Fruit fly (Drosophila melanogaster) whole organism, embryonic: ENCODE data around the gene RpS25.

Source experiments
- Aef1 ChIP-seq: fragments of 200-800 bp; sonication (Bioruptor generic); IDR thresholded peaks from 3 replicates; pipeline ENCODE4 v1.3.6; 2022; ENCODE audit warnings: missing biosample characterization, missing genetic modification characterization
- Asciz ChIP-seq: fragments of 200-800 bp; sonication (Bioruptor generic); optimal IDR thresholded peaks from 2 replicates; lab custom pipeline; 2017; ENCODE audit warnings: missing biosample characterization, mild to moderate bottlenecking, missing genetic modification characterization, missing genetic modification reagents
- B-H2 ChIP-seq: fragments of 200-800 bp; sonication (Bioruptor generic); optimal IDR thresholded peaks from 2 replicates; lab custom pipeline; 2018; ENCODE audit warnings: missing biosample characterization, mild to moderate bottlenecking, missing genetic modification characterization
- Bdp1 ChIP-seq: fragments of 200-800 bp; sonication (Bioruptor generic); optimal IDR thresholded peaks from 3 replicates; lab custom pipeline; 2016; ENCODE audit warnings: missing biosample characterization, missing genetic modification characterization
- CG10431 ChIP-seq: fragments of 200-800 bp; sonication (Bioruptor generic); optimal IDR thresholded peaks from 3 replicates; lab custom pipeline; 2018; ENCODE audit warnings: missing biosample characterization, mild to moderate bottlenecking, missing genetic modification characterization
- CG1233 ChIP-seq: fragments of 200-800 bp; sonication (Bioruptor generic); optimal IDR thresholded peaks from 4 replicates; lab custom pipeline; 2018; ENCODE audit warnings: missing biosample characterization, mild to moderate bottlenecking, missing genetic modification characterization
- CG14050 ChIP-seq: fragments of 200-800 bp; sonication (Bioruptor generic); IDR thresholded peaks from 3 replicates; pipeline ENCODE4 v1.3.6; 2022; ENCODE audit warnings: missing biosample characterization, missing genetic modification characterization
- CG14667 ChIP-seq: fragments of 200-800 bp; sonication (Bioruptor generic); IDR thresholded peaks from 2 replicates; pipeline ENCODE4 v1.3.6; 2022; ENCODE audit warnings: missing biosample characterization, missing genetic modification characterization
- CG14860 ChIP-seq: fragments of 200-800 bp; sonication (Bioruptor generic); IDR thresholded peaks from 3 replicates; pipeline ENCODE4 v1.3.6; 2022; ENCODE audit warnings: missing biosample characterization, missing genetic modification characterization; ENCODE audit not compliant: partially characterized antibody
- CG17359 ChIP-seq: fragments of 200-800 bp; sonication (Bioruptor generic); optimal IDR thresholded peaks from 3 replicates; lab custom pipeline; 2018; ENCODE audit warnings: missing biosample characterization, mild to moderate bottlenecking, missing genetic modification characterization, moderate library complexity
- CG17568 ChIP-seq: fragments of 200-800 bp; sonication (Bioruptor generic); optimal IDR thresholded peaks from 2 replicates; lab custom pipeline; 2018; ENCODE audit warnings: missing biosample characterization, mild to moderate bottlenecking, missing genetic modification characterization, moderate library complexity
- CG18619 ChIP-seq: fragments of 200-800 bp; sonication (Bioruptor generic); optimal IDR thresholded peaks from 3 replicates; lab custom pipeline; 2017; ENCODE audit warnings: missing biosample characterization, mild to moderate bottlenecking, missing genetic modification characterization
- CG2202 ChIP-seq: fragments of 200-800 bp; sonication (Bioruptor generic); optimal IDR thresholded peaks from 2 replicates; lab custom pipeline; 2018; ENCODE audit warnings: missing biosample characterization, mild to moderate bottlenecking, missing genetic modification characterization
- CG2875 ChIP-seq: fragments of 200-800 bp; sonication (Bioruptor generic); optimal IDR thresholded peaks from 2 replicates; lab custom pipeline; 2017; ENCODE audit warnings: missing biosample characterization, mild to moderate bottlenecking, missing genetic modification characterization, missing genetic modification reagents
- CG33213 ChIP-seq: fragments of 200-800 bp; sonication (Bioruptor generic); optimal IDR thresholded peaks from 3 replicates; lab custom pipeline; 2016; ENCODE audit warnings: missing biosample characterization, missing genetic modification characterization
- CG3407 ChIP-seq: fragments of 200-800 bp; sonication (Bioruptor generic); optimal IDR thresholded peaks from 2 replicates; lab custom pipeline; 2018; ENCODE audit warnings: missing biosample characterization, mild to moderate bottlenecking, missing genetic modification characterization
- CG6683 ChIP-seq: fragments of 200-800 bp; sonication (Bioruptor generic); optimal IDR thresholded peaks from 2 replicates; lab custom pipeline; 2017; ENCODE audit warnings: missing biosample characterization, mild to moderate bottlenecking, missing genetic modification characterization, missing genetic modification reagents
- CG6689 ChIP-seq: fragments of 200-800 bp; sonication (Bioruptor generic); IDR thresholded peaks from 2 replicates; pipeline ENCODE4 v1.3.6; 2022; ENCODE audit warnings: missing biosample characterization, missing genetic modification characterization
- CG9437 ChIP-seq: fragments of 200-800 bp; sonication (Bioruptor generic); optimal IDR thresholded peaks from 2 replicates; lab custom pipeline; 2018; ENCODE audit warnings: missing biosample characterization, mild to moderate bottlenecking, missing genetic modification characterization
- Eip74EF ChIP-seq, 2 experiments: fragments of 200-800 bp in 1 of 2; fragments of >200 bp in 1 of 2; sonication (Bioruptor generic) in 1 of 2; optimal IDR thresholded peaks; 2 replicates each; lab custom pipeline; 2017 to 2019; ENCODE audit warnings: missing biosample characterization in 2 of 2, missing genetic modification characterization in 2 of 2, mild to moderate bottlenecking in 1 of 2, moderate library complexity in 1 of 2
- Elba2 ChIP-seq: fragments of 200-800 bp; sonication (Bioruptor generic); optimal IDR thresholded peaks from 3 replicates; lab custom pipeline; 2016; ENCODE audit warnings: missing biosample characterization, missing genetic modification characterization
- Fer1 ChIP-seq: fragments of 200-800 bp; sonication (Bioruptor generic); optimal IDR thresholded peaks from 2 replicates; lab custom pipeline; 2017; ENCODE audit warnings: missing biosample characterization, mild to moderate bottlenecking, missing genetic modification characterization
- Gug ChIP-seq: fragments of 200-800 bp; sonication (Bioruptor generic); IDR thresholded peaks from 4 replicates; pipeline ENCODE4 v1.3.6; 2022; ENCODE audit warnings: missing biosample characterization, missing genetic modification characterization
- HLH3B ChIP-seq: fragments of 200-800 bp; sonication (Bioruptor generic); IDR thresholded peaks from 2 replicates; pipeline ENCODE4 v1.3.6; 2022; ENCODE audit warnings: missing biosample characterization, missing genetic modification characterization
- Hr39 ChIP-seq: fragments of >200 bp; optimal IDR thresholded peaks from 2 replicates; lab custom pipeline; 2017
- Lpt ChIP-seq: fragments of >200 bp; optimal IDR thresholded peaks from 2 replicates; lab custom pipeline; 2018; ENCODE audit warnings: missing biosample characterization, missing genetic modification characterization
- Nf-YC ChIP-seq: fragments of 200-800 bp; optimal IDR thresholded peaks from 3 replicates; lab custom pipeline; 2019; ENCODE audit warnings: missing biosample characterization, mild to moderate bottlenecking, missing genetic modification characterization, moderate library complexity
- Pdp1 ChIP-seq, 2 experiments: fragments of 200-800 bp; sonication (Bioruptor generic); optimal IDR thresholded peaks; 3 replicates each; lab custom pipeline; 2016; ENCODE audit warnings: missing biosample characterization in 2 of 2, missing genetic modification characterization in 2 of 2, mild to moderate bottlenecking in 1 of 2, moderate library complexity in 1 of 2
- Rfx ChIP-seq: fragments of 200-800 bp; sonication (Bioruptor generic); IDR thresholded peaks from 2 replicates; pipeline ENCODE4 v1.3.6; 2022; ENCODE audit warnings: missing biosample characterization, missing genetic modification characterization
- Sin3A ChIP-seq: fragments of >200 bp; optimal IDR thresholded peaks from 2 replicates; lab custom pipeline; 2018
- TFAM ChIP-seq: fragments of 200-800 bp; sonication (Bioruptor generic); optimal IDR thresholded peaks from 2 replicates; lab custom pipeline; 2017; ENCODE audit warnings: missing biosample characterization, missing genetic modification characterization, inconsistent platforms
- ab ChIP-seq: fragments of 200-800 bp; sonication (Bioruptor generic); optimal IDR thresholded peaks from 2 replicates; lab custom pipeline; 2016; ENCODE audit warnings: missing biosample characterization, missing genetic modification characterization
- abd-A ChIP-seq: fragments of 200-800 bp; sonication (Bioruptor generic); optimal IDR thresholded peaks from 3 replicates; lab custom pipeline; 2019; ENCODE audit warnings: missing biosample characterization, mild to moderate bottlenecking, missing genetic modification characterization, moderate library complexity
- bowl ChIP-seq: fragments of 200-800 bp; sonication (Bioruptor generic); IDR thresholded peaks from 2 replicates; pipeline ENCODE4 v1.3.6; 2022; ENCODE audit warnings: missing biosample characterization, missing genetic modification characterization
- chn ChIP-seq: fragments of 200-800 bp; sonication (Bioruptor generic); optimal IDR thresholded peaks from 2 replicates; lab custom pipeline; 2016; ENCODE audit warnings: missing biosample characterization, missing genetic modification characterization
- crp ChIP-seq, 2 experiments: fragments of 200-800 bp; sonication (Bioruptor generic); optimal IDR thresholded peaks; 2 replicates in 1 of 2; 3 replicates in 1 of 2; lab custom pipeline; 2017; ENCODE audit warnings: missing biosample characterization in 2 of 2, missing genetic modification characterization in 2 of 2, mild to moderate bottlenecking in 1 of 2, moderate library complexity in 1 of 2
- dati ChIP-seq: fragments of 200-800 bp; sonication (Bioruptor generic); IDR thresholded peaks from 2 replicates; pipeline ENCODE4 v1.3.6; 2022; ENCODE audit warnings: missing biosample characterization, missing genetic modification characterization
- inv ChIP-seq: fragments of 200-800 bp; sonication (Bioruptor generic); IDR thresholded peaks from 2 replicates; pipeline ENCODE4 v1.3.6; 2022; ENCODE audit warnings: missing biosample characterization, missing genetic modification characterization; ENCODE audit not compliant: partially characterized antibody
- kah ChIP-seq: fragments of 200-800 bp; sonication (Bioruptor generic); optimal IDR thresholded peaks from 2 replicates; lab custom pipeline; 2018; ENCODE audit warnings: missing biosample characterization, mild to moderate bottlenecking, missing genetic modification characterization
- klu ChIP-seq: fragments of 200-800 bp; sonication (Bioruptor generic); IDR thresholded peaks from 2 replicates; pipeline ENCODE4 v1.3.6; 2022; ENCODE audit warnings: missing biosample characterization, missing genetic modification characterization
- p53 ChIP-seq: fragments of 200-800 bp; sonication (Bioruptor generic); optimal IDR thresholded peaks from 2 replicates; lab custom pipeline; 2016; ENCODE audit warnings: missing biosample characterization, missing genetic modification characterization
- pzg ChIP-seq: fragments of 200-800 bp; sonication (Bioruptor generic); optimal IDR thresholded peaks from 3 replicates; lab custom pipeline; 2018; ENCODE audit warnings: missing biosample characterization, mild to moderate bottlenecking, missing genetic modification characterization, moderate library complexity
- schlank ChIP-seq: fragments of 200-800 bp; sonication (Bioruptor generic); optimal IDR thresholded peaks from 2 replicates; lab custom pipeline; 2018; ENCODE audit warnings: missing biosample characterization, mild to moderate bottlenecking, missing genetic modification characterization
- sd ChIP-seq: fragments of 200-800 bp; sonication (Bioruptor generic); optimal IDR thresholded peaks from 3 replicates; lab custom pipeline; 2018; ENCODE audit warnings: missing biosample characterization, mild to moderate bottlenecking, missing genetic modification characterization, moderate library complexity
- seq ChIP-seq: fragments of 200-800 bp; sonication (Bioruptor generic); IDR thresholded peaks from 2 replicates; pipeline ENCODE4 v1.3.6; 2022; ENCODE audit warnings: missing biosample characterization, missing genetic modification characterization
- shn ChIP-seq: fragments of 200-800 bp; sonication (Bioruptor generic); optimal IDR thresholded peaks from 3 replicates; lab custom pipeline; 2016; ENCODE audit warnings: missing biosample characterization, missing genetic modification characterization
- sisA ChIP-seq: fragments of 200-800 bp; sonication (Bioruptor generic); IDR thresholded peaks from 2 replicates; pipeline ENCODE4 v1.3.6; 2022; ENCODE audit warnings: missing biosample characterization, missing genetic modification characterization
- so ChIP-seq: fragments of 200-800 bp; sonication (Bioruptor generic); IDR thresholded peaks from 3 replicates; pipeline ENCODE4 v1.3.6; 2022; ENCODE audit warnings: missing biosample characterization, missing genetic modification characterization
- sob ChIP-seq: fragments of 200-800 bp; sonication (Bioruptor generic); IDR thresholded peaks from 2 replicates; pipeline ENCODE4 v1.3.6; 2022; ENCODE audit warnings: missing biosample characterization, missing genetic modification characterization
- sug ChIP-seq: fragments of 200-800 bp; optimal IDR thresholded peaks from 2 replicates; lab custom pipeline; 2019; ENCODE audit warnings: missing biosample characterization, mild to moderate bottlenecking, missing genetic modification characterization, moderate library complexity

RpS25 gene

DNA sequence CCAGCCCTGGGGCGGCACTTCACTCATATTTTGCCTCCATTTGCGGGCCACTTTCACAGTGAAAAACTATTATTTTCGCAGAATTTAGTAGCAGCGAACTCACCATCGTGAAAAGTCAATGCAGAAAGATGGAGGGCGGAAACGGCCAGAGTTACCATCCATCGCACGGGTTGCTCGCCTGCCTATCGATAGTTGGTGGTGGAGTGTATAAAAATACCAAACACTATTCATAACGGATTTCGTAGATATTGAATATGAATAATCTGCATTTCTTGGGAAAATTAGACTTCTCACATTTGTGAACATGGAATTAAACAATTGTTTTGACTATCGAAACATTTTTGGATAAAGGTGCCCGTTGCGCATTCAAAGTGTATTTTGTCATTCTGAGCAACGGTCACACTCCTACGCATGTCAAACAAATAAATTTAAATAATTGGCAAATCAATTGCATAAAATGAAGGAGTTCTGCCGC, at the start of gene RpS25, which contains the start of gene CG4820 (continued):
- TF ChIP-seq inv (GFP tag; lab: Robert Waterston, UW) (peak; percentile 78), CG14860 (peak; percentile 77), seq (GFP tag; lab: Robert Waterston, UW) (peak; percentile 77; the same call in 1 of the 2 replicates), bowl (GFP tag; lab: Robert Waterston, UW) (peak; percentile 71), p53 (GFP tag; lab: Kevin White, UChicago) (peak; percentile 93), kah (GFP tag; lab: Kevin White, UChicago) (peak; percentile 85), Sin3A (peak; percentile 96), CG2875 (peak; percentile 92), ab (no peak), sob (GFP tag; lab: Robert Waterston, UW) (peak; percentile 91), Asciz (GFP tag; lab: Kevin White, UChicago) (peak; percentile 89), Nf-YC (peak; percentile 81), CG14667 (GFP tag; lab: Robert Waterston, UW) (peak; percentile 65; the same call in 1 of the 2 replicates), abd-A (tag; lab: Kevin White, UChicago) (no peak), CG2202 (peak; percentile 85), CG14050 (GFP tag; lab: Robert Waterston, UW) (peak; percentile 85), dati (GFP tag; lab: Robert Waterston, UW) (peak; percentile 84), schlank (tag; lab: Kevin White, UChicago) (peak; percentile 93), CG17359 (peak; percentile 86), Hr39 (lab: Kevin White, UChicago) (no peak), klu (GFP tag; lab: Robert Waterston, UW) (peak; percentile 59), sd (tag; lab: Kevin White, UChicago) (peak; percentile 57), chn (GFP tag; lab: Kevin White, UChicago) (peak; percentile 72), B-H2 (GFP tag; lab: Kevin White, UChicago) (peak; percentile 94), CG33213 (peak; percentile 96), TFAM (peak; percentile 73), CG18619 (GFP tag; lab: Kevin White, UChicago) (peak; percentile 95), Lpt (GFP tag; lab: Kevin White, UChicago) (no peak), CG6683 (GFP tag; lab: Kevin White, UChicago) (peak; percentile 87), CG17568 (peak; percentile 93), Bdp1 (GFP tag; lab: Kevin White, UChicago) (peak; percentile 86), shn (peak; percentile 94), Pdp1 (GFP tag; optimal IDR thresholded peaks at IDR 0.05; lab: Kevin White, UChicago) (peak; percentile 86 to 91), CG6689 (peak; percentile 96), Elba2 (GFP tag; lab: Kevin White, UChicago) (peak; percentile 52), CG3407 (GFP tag; lab: Kevin White, UChicago) (peak; percentile 87), Eip74EF (GFP tag; optimal IDR thresholded peaks at IDR 0.05; lab: Kevin White, UChicago) (peak in 1 of 2 experiments; percentile 84), CG10431 (GFP tag; lab: Kevin White, UChicago) (peak; percentile 87), sisA (GFP tag; lab: Robert Waterston, UW) (peak; percentile 40; the same call in 1 of the 2 replicates), Fer1 (peak; percentile 96), pzg (GFP tag; lab: Kevin White, UChicago) (peak; percentile 98), Aef1 (peak; percentile 59; the same call in 2 of the 3 replicates), crp (GFP tag; optimal IDR thresholded peaks at IDR 0.05; lab: Kevin White, UChicago) (peak in 1 of 2 experiments; percentile 66), CG9437 (peak; percentile 82), sug (tag; lab: Kevin White, UChicago) (peak; percentile 92), Gug (GFP tag; lab: Robert Waterston, UW) (peak; percentile 38; the same call in 2 of the 4 replicates), so (peak; percentile 85), Rfx (peak; percentile 93), HLH3B (peak; percentile 82), CG1233 (GFP tag; lab: Kevin White, UChicago) (peak; percentile 94)
